Worm (Caenorhabditis elegans): ENCODE results near the gene K01A6.7.

The K01A6.7 gene

DNA sequence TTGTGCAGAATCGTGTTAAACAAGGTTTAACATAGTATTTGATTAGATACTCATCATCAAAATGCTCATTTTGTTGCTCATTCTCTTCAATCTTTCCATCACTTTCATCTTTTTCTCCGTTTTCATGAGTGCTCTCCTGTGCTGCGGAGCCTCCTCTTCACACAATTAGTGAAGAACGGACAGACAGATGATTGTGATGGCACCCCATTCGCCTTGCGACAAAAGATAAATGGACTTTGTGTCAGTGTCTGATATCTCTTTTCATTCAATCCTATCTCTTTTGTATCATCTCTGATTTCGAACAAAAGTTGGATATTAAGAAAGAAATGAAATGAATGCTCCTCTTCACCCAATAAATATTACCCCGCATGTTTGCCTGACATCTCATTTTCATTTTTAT is 28.0 kb downstream of the K01A6.7 start:
- TF ChIP-seq blmp-1 (tag; optimal IDR thresholded peaks at IDR 0.05) (no peak), fos-1 (tag; optimal IDR thresholded peaks at IDR 0.05) (no peak), alr-1 (tag; optimal IDR thresholded peaks at IDR 0.05; ENCODE audit: borderline replicate concordance) (no peak), nhr-84 (tag; optimal IDR thresholded peaks at IDR 0.05) (no peak), vab-15 (tag; optimal IDR thresholded peaks at IDR 0.05) (no peak), aly-2 (tag; optimal IDR thresholded peaks at IDR 0.05) (no peak), mdl-1 (tag; optimal IDR thresholded peaks at IDR 0.05) (no peak), unc-30 (tag; optimal IDR thresholded peaks at IDR 0.05) (no peak), ztf-11 (tag; optimal IDR thresholded peaks at IDR 0.05) (no peak), lin-39 (tag; optimal IDR thresholded peaks at IDR 0.05) (no peak), tbx-2 (tag; optimal IDR thresholded peaks at IDR 0.05) (no peak), lin-14 (GFP tag; optimal IDR thresholded peaks at IDR 0.05) (peak; percentile 88), rnt-1 (tag; optimal IDR thresholded peaks at IDR 0.05) (peak; percentile 56), F16B12.6 (tag; optimal IDR thresholded peaks at IDR 0.05) (no peak), tlp-1 (tag; optimal IDR thresholded peaks at IDR 0.05) (no peak), efl-1 (optimal IDR thresholded peaks at IDR 0.05) (no peak), efl-1 (GFP tag; optimal IDR thresholded peaks at IDR 0.05 in 1 of 2) (no peak), ces-1 (GFP tag; optimal IDR thresholded peaks at IDR 0.05) (no peak), lin-15B (tag; optimal IDR thresholded peaks at IDR 0.05) (no peak), zag-1 (tag; optimal IDR thresholded peaks at IDR 0.05) (no peak), pag-3 (tag; optimal IDR thresholded peaks at IDR 0.05; ENCODE audit: borderline replicate concordance, insufficient read depth) (peak; percentile 82), hlh-17 (GFP tag; optimal IDR thresholded peaks at IDR 0.05; ENCODE audit: borderline replicate concordance) (no peak), fkh-4 (tag; optimal IDR thresholded peaks at IDR 0.05; ENCODE audit: borderline replicate concordance) (no peak), zip-4 (GFP tag; optimal IDR thresholded peaks at IDR 0.05) (no peak), lsy-2 (tag; optimal IDR thresholded peaks at IDR 0.05) (peak in 1 of 2 experiments; percentile 42), nhr-28 (tag; optimal IDR thresholded peaks at IDR 0.05) (no peak), elt-3 (tag; optimal IDR thresholded peaks at IDR 0.05) (no peak), nhr-20 (tag; optimal IDR thresholded peaks at IDR 0.05) (no peak), unc-98 (GFP tag; IDR thresholded peaks at IDR 0.05) (no peak), ama-1 (optimal IDR thresholded peaks at IDR 0.05) (no peak)

DNA sequence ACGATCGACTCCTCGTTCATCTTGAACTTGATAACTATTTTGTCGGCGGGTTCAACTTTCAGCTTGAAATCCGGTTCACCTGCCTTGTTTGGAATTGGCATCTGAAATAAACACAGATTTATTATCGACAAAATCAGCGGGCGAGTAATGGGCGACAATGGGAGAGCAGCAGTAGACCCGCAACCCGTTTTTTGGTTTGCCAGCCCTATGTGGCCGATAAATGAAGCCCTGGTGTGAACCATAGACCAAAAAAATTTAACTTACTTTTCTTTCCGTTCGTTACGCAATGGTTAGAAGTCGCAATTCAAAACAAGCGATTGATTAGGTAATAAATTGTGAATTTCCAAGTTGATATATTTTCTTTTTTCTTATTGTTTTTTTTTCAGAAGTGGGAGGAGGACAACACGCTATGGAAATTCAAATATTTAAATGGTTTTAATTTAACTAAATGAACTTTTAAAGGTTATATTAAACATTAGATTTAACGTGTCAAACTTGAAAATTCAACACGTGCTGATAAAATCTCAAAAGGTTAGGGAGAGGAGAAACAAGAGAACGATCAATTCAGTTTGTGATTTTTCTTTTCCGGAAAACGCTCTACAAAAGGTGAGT is 34.6 kb downstream of the K01A6.7 start, which contains the start of the genes T22B3.3 and alg-3:
Gene T22B3.3, minus strand, starts transcription at position 101 of the 612 bp plus-strand sequence.
Gene alg-3, plus strand, starts transcription at position 562 of the 612 bp plus-strand sequence.
- TF ChIP-seq mef-2 (tag; optimal IDR thresholded peaks at IDR 0.05) (no peak), nhr-11 (tag; optimal IDR thresholded peaks at IDR 0.05) (no peak), ceh-88 (GFP tag; IDR thresholded peaks at IDR 0.05) (no peak), nhr-90 (tag; optimal IDR thresholded peaks at IDR 0.05; ENCODE audit: poor library complexity) (no peak), unc-30 (tag; optimal IDR thresholded peaks at IDR 0.05) (no peak), hlh-4 (tag; optimal IDR thresholded peaks at IDR 0.05) (no peak), snu-23 (GFP tag; optimal IDR thresholded peaks at IDR 0.05) (no peak), ztf-11 (tag; optimal IDR thresholded peaks at IDR 0.05) (no peak), nhr-85 (tag) (no peak), tlp-1 (tag; optimal IDR thresholded peaks at IDR 0.05) (no peak), snpc-4 (tag; optimal IDR thresholded peaks at IDR 0.05) (no peak), nhr-237 (tag; optimal IDR thresholded peaks at IDR 0.05) (no peak), nhr-19 (GFP tag; conservative IDR thresholded peaks at IDR 0.05) (no peak)

DNA sequence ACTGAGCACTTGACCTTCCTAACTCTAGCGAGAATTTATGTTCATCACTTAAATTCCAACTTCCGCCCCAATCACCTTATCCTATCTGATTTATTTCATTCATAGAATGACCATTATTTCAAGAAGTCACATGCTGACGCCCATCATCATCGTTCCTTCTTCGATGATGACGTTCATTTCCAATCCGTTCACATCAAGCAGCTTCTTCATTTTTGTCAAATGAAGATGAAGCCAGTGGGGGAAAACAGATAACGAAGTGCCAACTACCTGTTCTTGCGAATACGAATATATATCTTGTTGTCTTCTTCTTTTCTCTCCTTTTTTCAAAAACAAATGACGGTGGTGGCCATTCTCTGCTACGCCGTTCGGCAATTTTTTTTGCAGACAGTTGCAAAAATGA is 36.5 kb downstream of the K01A6.7 start:
- TF ChIP-seq lin-15B (tag; optimal IDR thresholded peaks at IDR 0.05) (no peak), egl-27 (tag; optimal IDR thresholded peaks at IDR 0.05) (no peak), hlh-4 (tag; optimal IDR thresholded peaks at IDR 0.05) (no peak), egl-13 (tag; optimal IDR thresholded peaks at IDR 0.05) (no peak), mep-1 (tag; optimal IDR thresholded peaks at IDR 0.05) (no peak), nhr-12 (tag; optimal IDR thresholded peaks at IDR 0.05) (no peak), blmp-1 (tag; optimal IDR thresholded peaks at IDR 0.05) (peak; percentile 56), ztf-4 (tag; optimal IDR thresholded peaks at IDR 0.05) (no peak), mdl-1 (tag; optimal IDR thresholded peaks at IDR 0.05) (no peak)

All from whole organism, L1 larva.